Fruit fly (Drosophila melanogaster) whole organism, wandering third instar larva: ENCODE results near the gene otu.

Experiments
- Abd-B ChIP-seq: fragments of >200 bp; optimal IDR thresholded peaks from 2 replicates; lab custom pipeline; 2017; ENCODE audit warnings: missing biosample characterization, missing genetic modification characterization
- CG32264 ChIP-seq: fragments of 200-800 bp; sonication (Bioruptor generic); optimal IDR thresholded peaks from 2 replicates; lab custom pipeline; 2016; ENCODE audit warnings: missing biosample characterization, missing genetic modification characterization
- CG9705 ChIP-seq: fragments of 200-800 bp; sonication (Bioruptor generic); optimal IDR thresholded peaks from 2 replicates; lab custom pipeline; 2018; ENCODE audit warnings: missing biosample characterization, mild to moderate bottlenecking, missing genetic modification characterization
- CrebA ChIP-seq: fragments of 200-800 bp; sonication (Bioruptor generic); optimal IDR thresholded peaks from 2 replicates; lab custom pipeline; 2016; ENCODE audit warnings: missing biosample characterization, mild to moderate bottlenecking, missing genetic modification characterization, borderline replicate concordance
- Dif ChIP-seq: fragments of 200-275, 200-300 bp; sonication (Bioruptor generic); optimal IDR thresholded peaks from 2 replicates; lab custom pipeline; 2018; ENCODE audit warnings: missing biosample characterization, missing genetic modification characterization; ENCODE audit not compliant: partially characterized antibody
- GATAd ChIP-seq: sonication (Bioruptor generic); optimal IDR thresholded peaks from 2 replicates; lab custom pipeline; 2016; ENCODE audit warnings: missing biosample characterization, missing genetic modification characterization
- HLH106 ChIP-seq: fragments of 200-800 bp; optimal IDR thresholded peaks from 3 replicates; lab custom pipeline; 2019; ENCODE audit warnings: missing biosample characterization, mild to moderate bottlenecking, missing genetic modification characterization, moderate library complexity
- Hnf4 ChIP-seq: fragments of 200-800 bp; sonication (Bioruptor generic); optimal IDR thresholded peaks from 2 replicates; lab custom pipeline; 2016; ENCODE audit warnings: missing biosample characterization, mild to moderate bottlenecking, missing genetic modification characterization
- Hr78 ChIP-seq: fragments of >200 bp; optimal IDR thresholded peaks from 2 replicates; lab custom pipeline; 2017; ENCODE audit warnings: missing biosample characterization, missing genetic modification characterization
- Hr83 ChIP-seq: fragments of 200-300 bp; sonication (Bioruptor generic); optimal IDR thresholded peaks from 2 replicates; lab custom pipeline; 2016; ENCODE audit warnings: missing biosample characterization, mild to moderate bottlenecking, missing genetic modification characterization, moderate library complexity; ENCODE audit not compliant: poor library complexity, severe bottlenecking
- Jra ChIP-seq: sonication (Bioruptor generic); optimal IDR thresholded peaks from 2 replicates; lab custom pipeline; 2016; ENCODE audit warnings: missing biosample characterization, missing genetic modification characterization
- Mio ChIP-seq: sonication (Bioruptor generic); optimal IDR thresholded peaks from 2 replicates; lab custom pipeline; 2016; ENCODE audit warnings: missing biosample characterization, missing genetic modification characterization
- N ChIP-seq: fragments of >200 bp; optimal IDR thresholded peaks from 2 replicates; lab custom pipeline; 2018; ENCODE audit warnings: missing biosample characterization, missing external identifiers, missing genetic modification characterization
- OdsH ChIP-seq: fragments of 200-800 bp; sonication (Bioruptor generic); optimal IDR thresholded peaks from 2 replicates; lab custom pipeline; 2016; ENCODE audit warnings: missing biosample characterization, mild to moderate bottlenecking, missing genetic modification characterization
- Rel ChIP-seq, 2 experiments: fragments of 200-800 bp; sonication (Bioruptor generic) in 1 of 2; optimal IDR thresholded peaks; 2 replicates in 1 of 2; 3 replicates in 1 of 2; lab custom pipeline; 2016 to 2019; ENCODE audit warnings: mild to moderate bottlenecking in 2 of 2, missing biosample characterization in 2 of 2, missing genetic modification characterization in 2 of 2, moderate library complexity in 1 of 2
- Sp1 ChIP-seq: fragments of 200-800 bp; sonication (Bioruptor generic); optimal IDR thresholded peaks from 3 replicates; lab custom pipeline; 2019; ENCODE audit warnings: missing biosample characterization, mild to moderate bottlenecking, missing genetic modification characterization, moderate library complexity
- br ChIP-seq: fragments of 200-800 bp; sonication (Bioruptor generic); optimal IDR thresholded peaks from 2 replicates; lab custom pipeline; 2016; ENCODE audit warnings: missing biosample characterization, missing genetic modification characterization
- brk ChIP-seq: fragments of 200-800 bp; sonication (Bioruptor generic); optimal IDR thresholded peaks from 2 replicates; lab custom pipeline; 2016; ENCODE audit warnings: missing biosample characterization, mild to moderate bottlenecking, missing genetic modification characterization
- dl ChIP-seq, 2 experiments: fragments of 175-275, 200-275 bp in 1 of 2; fragments of 200-275 bp in 1 of 2; sonication (Bioruptor generic); optimal IDR thresholded peaks; lab custom pipeline; 2018; ENCODE audit warnings: mild to moderate bottlenecking in 2 of 2, missing biosample characterization in 2 of 2, missing genetic modification characterization in 2 of 2, moderate library complexity in 2 of 2; ENCODE audit not compliant: partially characterized antibody in 2 of 2, insufficient read depth in 1 of 2
- dmrt93B ChIP-seq: fragments of 200-800 bp; sonication (Bioruptor generic); optimal IDR thresholded peaks from 2 replicates; lab custom pipeline; 2018; ENCODE audit warnings: missing biosample characterization, mild to moderate bottlenecking, missing genetic modification characterization
- dsf ChIP-seq: sonication (Bioruptor generic); optimal IDR thresholded peaks from 2 replicates; lab custom pipeline; 2016; ENCODE audit warnings: missing biosample characterization, missing genetic modification characterization, borderline replicate concordance
- ey ChIP-seq: fragments of 200-800 bp; sonication (Bioruptor generic); optimal IDR thresholded peaks from 2 replicates; lab custom pipeline; 2016; ENCODE audit warnings: missing biosample characterization, missing genetic modification characterization
- foxo ChIP-seq, 2 experiments: fragments of 200-800 bp; sonication (Bioruptor generic); optimal IDR thresholded peaks; 2 replicates in 1 of 2; 3 replicates in 1 of 2; lab custom pipeline; 2016 to 2017; ENCODE audit warnings: missing biosample characterization in 2 of 2, missing genetic modification characterization in 2 of 2
- fru ChIP-seq: fragments of 200-800 bp; sonication (Bioruptor generic); optimal IDR thresholded peaks from 3 replicates; lab custom pipeline; 2016; ENCODE audit warnings: missing biosample characterization, mild to moderate bottlenecking, missing genetic modification characterization
- h ChIP-seq: fragments of 200-800 bp; sonication (Bioruptor generic); optimal IDR thresholded peaks from 3 replicates; lab custom pipeline; 2016; ENCODE audit warnings: missing biosample characterization, mild to moderate bottlenecking, missing genetic modification characterization
- jim ChIP-seq: fragments of 175-275, 200-325 bp; sonication (Bioruptor generic); optimal IDR thresholded peaks from 2 replicates; lab custom pipeline; 2016; ENCODE audit warnings: missing biosample characterization, mild to moderate bottlenecking, missing genetic modification characterization
- pan ChIP-seq: fragments of >200 bp; optimal IDR thresholded peaks from 2 replicates; lab custom pipeline; 2017
- psq ChIP-seq: fragments of 200-800 bp; sonication (Bioruptor generic); optimal IDR thresholded peaks from 3 replicates; lab custom pipeline; 2017; ENCODE audit warnings: missing biosample characterization, mild to moderate bottlenecking, missing genetic modification characterization, moderate library complexity
- rgr ChIP-seq: fragments of 200-800 bp; sonication (Bioruptor generic); optimal IDR thresholded peaks from 3 replicates; lab custom pipeline; 2016; ENCODE audit warnings: missing biosample characterization, mild to moderate bottlenecking, missing genetic modification characterization
- sage ChIP-seq: fragments of 200-800 bp; sonication (Bioruptor generic); optimal IDR thresholded peaks from 2 replicates; lab custom pipeline; 2016; ENCODE audit warnings: missing biosample characterization, mild to moderate bottlenecking, missing genetic modification characterization
- sv ChIP-seq: fragments of 200-800 bp; sonication (Bioruptor generic); optimal IDR thresholded peaks from 3 replicates; lab custom pipeline; 2016; ENCODE audit warnings: missing biosample characterization, missing genetic modification characterization
- tai ChIP-seq: sonication (Bioruptor generic); optimal IDR thresholded peaks from 2 replicates; lab custom pipeline; 2016; ENCODE audit warnings: missing biosample characterization, missing genetic modification characterization
- usp ChIP-seq: fragments of >200 bp; optimal IDR thresholded peaks from 2 replicates; lab custom pipeline; 2017; ENCODE audit warnings: missing biosample characterization, missing genetic modification characterization
- woc ChIP-seq: sonication (Bioruptor generic); optimal IDR thresholded peaks from 2 replicates; lab custom pipeline; 2016; ENCODE audit warnings: missing biosample characterization, mild to moderate bottlenecking, missing genetic modification characterization

Gene otu

dm6 chrX:8468962-8469459 lies 20.3 kb downstream of the otu start, which contains the start of gene CG12116:
Gene CG12116 (minus strand): TSS chrX:8469012.
- TF ChIP-seq foxo (GFP tag; optimal IDR thresholded peaks at IDR 0.05; lab: Kevin White, UChicago) (peak in 1 of 2 experiments; percentile 61), Hnf4 (GFP tag; lab: Kevin White, UChicago) (peak; percentile 42), psq (GFP tag; lab: Kevin White, UChicago) (peak; percentile 9), GATAd (GFP tag; lab: Kevin White, UChicago) (no peak), br (peak; percentile 53), HLH106 (tag; lab: Kevin White, UChicago) (peak; percentile 35), Mio (GFP tag; lab: Kevin White, UChicago) (no peak), OdsH (peak; percentile 62), ey (GFP tag; lab: Kevin White, UChicago) (peak; percentile 71), CG32264 (GFP tag; lab: Kevin White, UChicago) (no peak), jim (no peak), h (GFP tag; lab: Kevin White, UChicago) (peak; percentile 64), Jra (GFP tag; lab: Kevin White, UChicago) (no peak), N (GFP tag; lab: Kevin White, UChicago) (no peak), sv (no peak), rgr (GFP tag; lab: Kevin White, UChicago) (peak; percentile 66), fru (GFP tag; lab: Kevin White, UChicago) (peak; percentile 65), Rel (GFP tag; optimal IDR thresholded peaks at IDR 0.05; lab: Kevin White, UChicago) (no peak), Rel (tag; optimal IDR thresholded peaks at IDR 0.05; lab: Kevin White, UChicago) (peak; percentile 80), Abd-B (GFP tag; lab: Kevin White, UChicago) (no peak)

- no peak for TF ChIP-seq sv
- no peak for TF ChIP-seq brk (GFP tag; lab: Kevin White, UChicago)
- no peak for TF ChIP-seq Dif (GFP tag; lab: Kevin White, UChicago)
- no peak for TF ChIP-seq psq (GFP tag; lab: Kevin White, UChicago)
Measured at dm6 chrX:8466729-8467215, 22.6 kb downstream of the otu start.

- TF ChIP-seq Hr83 (no peak), pan (lab: Kevin White, UChicago) (no peak), psq (GFP tag; lab: Kevin White, UChicago) (peak; percentile 92), ey (GFP tag; lab: Kevin White, UChicago) (peak; percentile 93), tai (GFP tag; lab: Kevin White, UChicago) (peak; percentile 82), CG32264 (GFP tag; lab: Kevin White, UChicago) (peak; percentile 80), Jra (GFP tag; lab: Kevin White, UChicago) (peak; percentile 84), dl (GFP tag; optimal IDR thresholded peaks at IDR 0.05; lab: Kevin White, UChicago; ENCODE audit: insufficient read depth in 1 of 2, partially characterized antibody in 2 of 2) (no peak), Hr78 (GFP tag; lab: Kevin White, UChicago) (no peak), Hnf4 (GFP tag; lab: Kevin White, UChicago) (peak; percentile 94), rgr (GFP tag; lab: Kevin White, UChicago) (peak; percentile 97), sv (peak; percentile 72), HLH106 (tag; lab: Kevin White, UChicago) (peak; percentile 96), N (GFP tag; lab: Kevin White, UChicago) (no peak), foxo (GFP tag; optimal IDR thresholded peaks at IDR 0.05; lab: Kevin White, UChicago) (peak; percentile 56 to 96), h (GFP tag; lab: Kevin White, UChicago) (peak; percentile 96), jim (no peak), sage (GFP tag; lab: Kevin White, UChicago) (peak; percentile 87), GATAd (GFP tag; lab: Kevin White, UChicago) (peak; percentile 51), usp (GFP tag; lab: Kevin White, UChicago) (no peak), brk (GFP tag; lab: Kevin White, UChicago) (peak; percentile 91), dmrt93B (GFP tag; lab: Kevin White, UChicago) (peak; percentile 87), dsf (peak; percentile 58), br (peak; percentile 92), woc (GFP tag; lab: Kevin White, UChicago) (peak; percentile 92), OdsH (peak; percentile 97), Rel (GFP tag; optimal IDR thresholded peaks at IDR 0.05; lab: Kevin White, UChicago) (peak; percentile 77), Rel (tag; optimal IDR thresholded peaks at IDR 0.05; lab: Kevin White, UChicago) (peak; percentile 82), fru (GFP tag; lab: Kevin White, UChicago) (peak; percentile 96), CrebA (GFP tag; lab: Kevin White, UChicago) (peak; percentile 73), CG9705 (GFP tag; lab: Kevin White, UChicago) (peak; percentile 91), Mio (GFP tag; lab: Kevin White, UChicago) (peak; percentile 19), Sp1 (peak; percentile 96)
- TF ChIP-seq, all 38 proteins: peak for 25
Measured at dm6 chrX:8464378-8465036, 24.8 kb downstream of the otu start, which contains the start of gene Sptr. Gene Sptr (minus strand): TSS chrX:8464438.
